Worm (Caenorhabditis elegans) whole organism, young adult: ENCODE measurements around the gene rpap-3.

Experiments used
- B0019.2 ChIP-seq: fragments of 200-800 bp; sonication (Bioruptor generic); conservative IDR thresholded peaks from 2 replicates; pipeline ENCODE4 v1.3.6; 2022; ENCODE audit warnings: missing genetic modification reagents, missing genetic modification characterization, missing compliant biosample characterization
- B0035.1 ChIP-seq: sonication (generic microtip); optimal IDR thresholded peaks from 2 replicates; lab custom pipeline; 2016; ENCODE audit warnings: missing genetic modification characterization, mild to moderate bottlenecking, missing compliant biosample characterization, missing genotype, missing genetic modification reagents
- B0336.3 ChIP-seq: fragments of 200-800 bp; sonication (Bioruptor generic); IDR thresholded peaks from 2 replicates; pipeline ENCODE4 v1.3.6; 2022; ENCODE audit warnings: missing genetic modification characterization, missing compliant biosample characterization
- F22D6.2 ChIP-seq: sonication (generic microtip); optimal IDR thresholded peaks from 2 replicates; lab custom pipeline; 2016; ENCODE audit warnings: mild to moderate bottlenecking, missing genetic modification characterization, missing compliant biosample characterization
- F52B5.7 ChIP-seq: sonication (generic microtip); optimal IDR thresholded peaks from 2 replicates; lab custom pipeline; 2016; ENCODE audit warnings: mild to moderate bottlenecking, missing genetic modification characterization, missing compliant biosample characterization
- K12H6.12 ChIP-seq: fragments of 200-800 bp; sonication (Bioruptor generic); optimal IDR thresholded peaks from 2 replicates; lab custom pipeline; 2018; ENCODE audit warnings: mild to moderate bottlenecking, missing genetic modification characterization, missing compliant biosample characterization
- T07F8.4 ChIP-seq: sonication (generic microtip); optimal IDR thresholded peaks from 2 replicates; lab custom pipeline; 2016; ENCODE audit warnings: mild to moderate bottlenecking, missing genetic modification characterization, moderate library complexity, missing compliant biosample characterization
- Y53G8AR.9 ChIP-seq: fragments of 200-800 bp; sonication (Bioruptor generic); conservative IDR thresholded peaks from 2 replicates; pipeline ENCODE4 v1.3.6; 2022; ENCODE audit warnings: missing genetic modification reagents, missing genetic modification characterization, missing compliant biosample characterization
- ZK185.1 ChIP-seq: sonication (generic microtip); optimal IDR thresholded peaks from 2 replicates; lab custom pipeline; 2016; ENCODE audit warnings: mild to moderate bottlenecking, missing genetic modification characterization, missing compliant biosample characterization; ENCODE audit not compliant: poor library complexity, severe bottlenecking
- aptf-2 ChIP-seq: fragments of 200-800 bp; sonication (Bioruptor generic); conservative IDR thresholded peaks from 2 replicates; pipeline ENCODE4 v1.3.6; 2022; ENCODE audit warnings: missing genetic modification reagents, missing genetic modification characterization, missing compliant biosample characterization
- atf-7 ChIP-seq: sonication (generic microtip); optimal IDR thresholded peaks from 2 replicates; lab custom pipeline; 2017; ENCODE audit warnings: mild to moderate bottlenecking, missing genetic modification characterization, missing compliant biosample characterization
- athp-1 ChIP-seq: sonication (generic microtip); optimal IDR thresholded peaks from 2 replicates; lab custom pipeline; 2017; ENCODE audit warnings: mild to moderate bottlenecking, missing genetic modification characterization, missing compliant biosample characterization
- bed-1 ChIP-seq: fragments of 200-800 bp; sonication (Bioruptor generic); IDR thresholded peaks from 2 replicates; pipeline ENCODE4 v1.3.6; 2022; ENCODE audit warnings: missing genetic modification reagents, missing genetic modification characterization, missing compliant biosample characterization
- ceh-27 ChIP-seq: fragments of 200-800 bp; sonication (Bioruptor generic); optimal IDR thresholded peaks from 2 replicates; lab custom pipeline; 2018; ENCODE audit warnings: mild to moderate bottlenecking, missing genetic modification characterization, moderate library complexity, missing compliant biosample characterization
- ceh-79 ChIP-seq: sonication (generic microtip); optimal IDR thresholded peaks from 2 replicates; lab custom pipeline; 2017; ENCODE audit warnings: mild to moderate bottlenecking, missing genetic modification characterization, missing compliant biosample characterization
- die-1 ChIP-seq: sonication (generic microtip); optimal IDR thresholded peaks from 2 replicates; lab custom pipeline; 2016; ENCODE audit warnings: missing genotype, mild to moderate bottlenecking, missing genetic modification characterization, missing compliant biosample characterization
- efl-1 ChIP-seq: fragments of 150-350 bp; optimal IDR thresholded peaks from 2 replicates; lab custom pipeline; 2014; ENCODE audit warnings: missing biosample characterization, missing genetic modification reagents, missing genetic modification characterization
- egrh-3 ChIP-seq: fragments of 200-800 bp; sonication (Bioruptor generic); IDR thresholded peaks from 2 replicates; pipeline ENCODE4 v1.3.6; 2022; ENCODE audit warnings: missing genetic modification reagents, missing genetic modification characterization, missing compliant biosample characterization
- fkh-3 ChIP-seq: sonication (generic microtip); optimal IDR thresholded peaks from 2 replicates; lab custom pipeline; 2016; ENCODE audit warnings: mild to moderate bottlenecking, missing genetic modification characterization, missing compliant biosample characterization
- gei-17 ChIP-seq: fragments of 200-800 bp; sonication (Bioruptor generic); optimal IDR thresholded peaks from 2 replicates; lab custom pipeline; 2018; ENCODE audit warnings: mild to moderate bottlenecking, missing genetic modification characterization, missing compliant biosample characterization
- him-1 ChIP-seq: sonication (generic microtip); optimal IDR thresholded peaks from 2 replicates; lab custom pipeline; 2016; ENCODE audit warnings: missing genotype, missing genetic modification reagents, missing genetic modification characterization, missing compliant biosample characterization
- hmg-20 ChIP-seq: fragments of 200-800 bp; sonication (Bioruptor generic); IDR thresholded peaks from 2 replicates; pipeline ENCODE4 v1.3.6; 2022; ENCODE audit warnings: missing genetic modification reagents, missing genetic modification characterization, missing compliant biosample characterization
- hsf-1 ChIP-seq: fragments of 200-800 bp; sonication (Bioruptor generic); IDR thresholded peaks from 2 replicates; pipeline ENCODE4 v1.3.6; 2022; ENCODE audit warnings: missing genetic modification reagents, missing genetic modification characterization, missing compliant biosample characterization
- lag-1 ChIP-seq: fragments of 200-800 bp; sonication (Bioruptor generic); IDR thresholded peaks from 2 replicates; pipeline ENCODE4 v1.3.6; 2022; ENCODE audit warnings: missing genetic modification reagents, missing genetic modification characterization, missing compliant biosample characterization
- lin-54 ChIP-seq: fragments of 200-800 bp; sonication (Bioruptor generic); optimal IDR thresholded peaks from 2 replicates; lab custom pipeline; 2018; ENCODE audit warnings: mild to moderate bottlenecking, missing genetic modification characterization, missing compliant biosample characterization
- madf-10 ChIP-seq: sonication (generic microtip); optimal IDR thresholded peaks from 2 replicates; lab custom pipeline; 2016; ENCODE audit warnings: mild to moderate bottlenecking, missing genetic modification characterization, missing compliant biosample characterization
- madf-3 ChIP-seq: fragments of 200-800 bp; sonication (Bioruptor generic); IDR thresholded peaks from 2 replicates; pipeline ENCODE4 v1.3.6; 2022; ENCODE audit warnings: missing genetic modification reagents, missing genetic modification characterization, missing compliant biosample characterization
- madf-6 ChIP-seq: fragments of 200-800 bp; sonication (Bioruptor generic); IDR thresholded peaks from 2 replicates; pipeline ENCODE4 v1.3.6; 2022; ENCODE audit warnings: missing genetic modification reagents, missing genetic modification characterization, missing compliant biosample characterization
- mcd-1 ChIP-seq: fragments of 200-800 bp; sonication (Bioruptor generic); IDR thresholded peaks from 2 replicates; pipeline ENCODE4 v1.3.6; 2022; ENCODE audit warnings: missing genetic modification reagents, missing genetic modification characterization, missing compliant biosample characterization
- nhr-80 ChIP-seq: sonication (generic microtip); optimal IDR thresholded peaks from 2 replicates; lab custom pipeline; 2016; ENCODE audit warnings: missing genetic modification characterization, missing compliant biosample characterization
- pbrm-1 ChIP-seq: fragments of 200-800 bp; sonication (Bioruptor generic); IDR thresholded peaks from 2 replicates; pipeline ENCODE4 v1.3.6; 2022; ENCODE audit warnings: missing genetic modification reagents, missing genetic modification characterization, missing compliant biosample characterization
- repo-1 ChIP-seq: sonication (generic microtip); optimal IDR thresholded peaks from 2 replicates; lab custom pipeline; 2017; ENCODE audit warnings: mild to moderate bottlenecking, missing genetic modification characterization, missing compliant biosample characterization
- sdz-38 ChIP-seq: sonication (generic microtip); optimal IDR thresholded peaks from 2 replicates; lab custom pipeline; 2016; ENCODE audit warnings: missing genotype, missing genetic modification characterization, missing compliant biosample characterization
- sea-2 ChIP-seq: fragments of 200-800 bp; sonication (Bioruptor generic); IDR thresholded peaks from 2 replicates; pipeline ENCODE4 v1.3.6; 2022; ENCODE audit warnings: missing genetic modification characterization, missing compliant biosample characterization
- tbp1 ChIP-seq: fragments of 200-800 bp; sonication (Bioruptor generic); optimal IDR thresholded peaks from 2 replicates; lab custom pipeline; 2018; ENCODE audit warnings: mild to moderate bottlenecking, missing genetic modification characterization, missing compliant biosample characterization
- tlf-1 ChIP-seq: fragments of 200-800 bp; sonication (Bioruptor generic); optimal IDR thresholded peaks from 2 replicates; lab custom pipeline; 2018; ENCODE audit warnings: mild to moderate bottlenecking, missing genetic modification characterization, missing compliant biosample characterization
- xnd-1 ChIP-seq: sonication (generic microtip); optimal IDR thresholded peaks from 2 replicates; lab custom pipeline; 2016; ENCODE audit warnings: missing genotype, missing genetic modification reagents, missing genetic modification characterization, missing compliant biosample characterization
- ztf-28 ChIP-seq: fragments of 200-800 bp; sonication (Bioruptor generic); IDR thresholded peaks from 2 replicates; pipeline ENCODE4 v1.3.6; 2022; ENCODE audit warnings: missing genetic modification reagents, missing genetic modification characterization, missing compliant biosample characterization

rpap-3 gene

ce11 chrIV:7783801-7784411, 5.1 kb upstream of the rpap-3 start, which contains the start of gene tag-321:
Gene tag-321, minus strand, starts transcription at chrIV:7783851.
- TF ChIP-seq nhr-80 (peak; percentile 63), hsf-1 (GFP tag; lab: Robert Waterston, UW) (0 out of 2 replicates have a peak, but pooled peaks have one; percentile 44), B0035.1 (tag; lab: Kevin White, UChicago) (no peak)

ce11 chrIV:7782292-7782691, 3.5 kb upstream of the rpap-3 start, which contains the start of gene sec-10:
Gene sec-10, minus strand, starts transcription at chrIV:7782499.
- TF ChIP-seq xnd-1 (tag; lab: Kevin White, UChicago) = no peak
- TF ChIP-seq B0336.3 (GFP tag; lab: Robert Waterston, UW) = peak; percentile 72; the same call in 1 of the 2 replicates
- no peak for TF ChIP-seq efl-1 (GFP tag; lab: Kevin White, UChicago)
- TF ChIP-seq ceh-79 = no peak
- peak; percentile 12 for TF ChIP-seq repo-1 (tag; lab: Kevin White, UChicago)
- TF ChIP-seq atf-7 (tag; lab: Kevin White, UChicago) = peak; percentile 16
- TF ChIP-seq mcd-1 = peak; percentile 35; the same call in 1 of the 2 replicates
- peak; percentile 19 for TF ChIP-seq tbp1 (GFP tag; lab: Kevin White, UChicago)
- no peak for TF ChIP-seq T07F8.4
- TF ChIP-seq aptf-2 (GFP tag; lab: Robert Waterston, UW) = no peak
- no peak for TF ChIP-seq hmg-20 (GFP tag; lab: Robert Waterston, UW)
- TF ChIP-seq madf-6 (GFP tag; lab: Robert Waterston, UW) = peak; percentile 16; the same call in 1 of the 2 replicates
- TF ChIP-seq lin-54 (GFP tag; lab: Kevin White, UChicago) = no peak
- no peak for TF ChIP-seq egrh-3 (GFP tag; lab: Robert Waterston, UW)
- TF ChIP-seq Y53G8AR.9 = peak; percentile 87
- TF ChIP-seq tlf-1 = peak; percentile 28
- TF ChIP-seq pbrm-1 (GFP tag; lab: Robert Waterston, UW) = 0 out of 2 replicates have a peak, but pooled peaks have one; percentile 35
- no peak for TF ChIP-seq him-1 (tag; lab: Kevin White, UChicago)
- TF ChIP-seq madf-10 = no peak
- 0 out of 2 replicates have a peak, but pooled peaks have one; percentile 40 for TF ChIP-seq madf-3
- TF ChIP-seq bed-1 = no peak
- TF ChIP-seq ZK185.1 = peak; percentile 20
- TF ChIP-seq K12H6.12 (tag; lab: Kevin White, UChicago) = no peak
- TF ChIP-seq athp-1 (tag; lab: Kevin White, UChicago) = peak; percentile 73
- TF ChIP-seq ztf-28 = no peak

DNA sequence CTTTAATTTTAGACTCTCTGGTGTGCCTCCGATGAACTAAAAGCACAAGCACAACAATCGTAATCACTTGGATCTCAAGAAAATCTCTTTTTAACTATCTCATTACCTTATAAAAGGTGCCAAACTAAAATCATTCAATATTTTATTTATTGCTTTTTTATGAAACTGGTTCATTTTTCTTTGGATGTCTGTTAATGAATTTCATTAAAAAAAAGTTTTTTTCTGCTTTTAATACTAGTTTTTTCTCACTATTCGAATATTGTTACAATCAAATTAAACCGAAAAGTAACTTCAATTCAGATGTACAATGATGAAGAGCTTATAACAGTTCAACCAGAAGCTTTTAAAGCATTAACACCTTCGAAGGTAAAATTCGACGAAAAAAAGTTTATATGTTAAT, 3.0 kb downstream of the rpap-3 start, which contains the start of gene swd-2.1:
TSS of gene swd-2.1 (plus strand) at position 301 of the 400 bp plus-strand sequence.
- TF ChIP-seq Y53G8AR.9 (no peak), bed-1 (no peak), F52B5.7 (tag; lab: Kevin White, UChicago) (no peak), ceh-27 (GFP tag; lab: Kevin White, UChicago) (no peak), B0019.2 (no peak), fkh-3 (tag; lab: Kevin White, UChicago) (no peak), die-1 (no peak), sea-2 (no peak), sdz-38 (tag; lab: Kevin White, UChicago) (no peak), gei-17 (GFP tag; lab: Kevin White, UChicago) (no peak), F22D6.2 (tag; lab: Kevin White, UChicago) (no peak), lag-1 (GFP tag; lab: Robert Waterston, UW) (no peak)
- TF ChIP-seq, all 124 proteins: peak for 0
